Worm (Caenorhabditis elegans) whole organism, L2 larva: ENCODE results near the gene pod-1.

Experiments
- C34F6.9 ChIP-seq: fragments of 150-350 bp; optimal IDR thresholded peaks from 2 replicates; lab custom pipeline; 2014; ENCODE audit warnings: missing biosample characterization, missing genetic modification characterization
- F13H6.1 ChIP-seq: sonication (generic microtip); optimal IDR thresholded peaks from 2 replicates; lab custom pipeline; 2016; ENCODE audit warnings: missing genetic modification characterization, missing compliant biosample characterization
- R02D3.7 ChIP-seq: fragments of 150-350 bp; optimal IDR thresholded peaks from 2 replicates; lab custom pipeline; 2014; ENCODE audit warnings: missing biosample characterization, missing genetic modification characterization
- Y55F3AM.14 ChIP-seq: fragments of 200-800 bp; sonication (Bioruptor generic); optimal IDR thresholded peaks from 2 replicates; lab custom pipeline; 2018; ENCODE audit warnings: mild to moderate bottlenecking, missing genetic modification characterization, missing compliant biosample characterization
- ZK546.5 ChIP-seq: sonication (generic microtip); optimal IDR thresholded peaks from 2 replicates; lab custom pipeline; 2017; ENCODE audit warnings: missing biosample characterization, missing genetic modification characterization
- alr-1 ChIP-seq: fragments of 150-350 bp; optimal IDR thresholded peaks from 2 replicates; lab custom pipeline; 2014; ENCODE audit warnings: missing biosample characterization, missing genetic modification characterization
- aly-2 ChIP-seq: fragments of 150-350 bp; optimal IDR thresholded peaks from 2 replicates; lab custom pipeline; 2014; ENCODE audit warnings: missing biosample characterization, missing genetic modification characterization
- ama-1 ChIP-seq: fragments of 150-350 bp; optimal IDR thresholded peaks from 2 replicates; lab custom pipeline; 2018; ENCODE audit warnings: inconsistent platforms
- blmp-1 ChIP-seq: sonication (generic microtip); optimal IDR thresholded peaks from 2 replicates; lab custom pipeline; 2017; ENCODE audit warnings: missing genetic modification characterization, mild to moderate bottlenecking, missing compliant biosample characterization, antibody characterized with exemption, moderate library complexity; ENCODE audit not compliant: insufficient read depth
- ceh-16 ChIP-seq: fragments of 150-350 bp; optimal IDR thresholded peaks from 2 replicates; lab custom pipeline; 2014; ENCODE audit warnings: missing biosample characterization, missing genetic modification characterization
- ceh-82 ChIP-seq: fragments of 150-350 bp; optimal IDR thresholded peaks from 2 replicates; lab custom pipeline; 2014; ENCODE audit warnings: missing biosample characterization, missing genetic modification characterization
- crh-2 ChIP-seq: sonication (generic microtip); optimal IDR thresholded peaks from 2 replicates; lab custom pipeline; 2017; ENCODE audit warnings: missing biosample characterization, missing genetic modification characterization
- dmd-4 ChIP-seq: sonication (generic microtip); optimal IDR thresholded peaks from 2 replicates; lab custom pipeline; 2017; ENCODE audit warnings: missing biosample characterization, missing genetic modification characterization
- elt-1 ChIP-seq: fragments of 150-350 bp; optimal IDR thresholded peaks from 2 replicates; lab custom pipeline; 2014; ENCODE audit warnings: missing biosample characterization, missing genetic modification characterization
- elt-3 ChIP-seq: sonication (generic microtip); optimal IDR thresholded peaks from 2 replicates; lab custom pipeline; 2017; ENCODE audit warnings: missing biosample characterization, missing genetic modification characterization
- fos-1 ChIP-seq: fragments of 150-350 bp; optimal IDR thresholded peaks from 2 replicates; lab custom pipeline; 2014; ENCODE audit warnings: missing biosample characterization, missing genetic modification characterization
- gmeb-1 ChIP-seq: fragments of 150-350 bp; optimal IDR thresholded peaks from 2 replicates; lab custom pipeline; 2014; ENCODE audit warnings: missing biosample characterization, missing genetic modification characterization
- lin-11 ChIP-seq: fragments of 150-350 bp; sonication (generic microtip); optimal IDR thresholded peaks from 2 replicates; lab custom pipeline; 2014; ENCODE audit warnings: missing biosample characterization, missing genetic modification characterization, inconsistent platforms, mixed read lengths
- lin-13 ChIP-seq: fragments of 150-350 bp; optimal IDR thresholded peaks from 2 replicates; lab custom pipeline; 2014; ENCODE audit warnings: missing biosample characterization, missing genetic modification reagents, missing genetic modification characterization
- lin-39 ChIP-seq: fragments of 150-350 bp; optimal IDR thresholded peaks from 2 replicates; lab custom pipeline; 2014; ENCODE audit warnings: missing biosample characterization, missing genetic modification reagents, missing genetic modification characterization
- lsy-2 ChIP-seq, 2 experiments: fragments of 150-350 bp in 1 of 2; sonication (generic microtip) in 1 of 2; optimal IDR thresholded peaks; 2 replicates each; lab custom pipeline; 2014 to 2017; ENCODE audit warnings: missing biosample characterization in 2 of 2, missing genetic modification characterization in 2 of 2
- mab-5 ChIP-seq: fragments of 150-350 bp; optimal IDR thresholded peaks from 2 replicates; lab custom pipeline; 2014; ENCODE audit warnings: missing biosample characterization, missing genetic modification characterization
- mbf-1 ChIP-seq: sonication (generic microtip); optimal IDR thresholded peaks from 2 replicates; lab custom pipeline; 2017; ENCODE audit warnings: missing biosample characterization, missing genetic modification characterization
- nhr-10 ChIP-seq: sonication (generic microtip); optimal IDR thresholded peaks from 2 replicates; lab custom pipeline; 2017; ENCODE audit warnings: missing biosample characterization, missing genetic modification characterization
- nhr-12 ChIP-seq: fragments of 150-350 bp; optimal IDR thresholded peaks from 2 replicates; lab custom pipeline; 2014; ENCODE audit warnings: missing biosample characterization, missing genetic modification characterization
- nhr-129 ChIP-seq: fragments of 150-350 bp; optimal IDR thresholded peaks from 2 replicates; lab custom pipeline; 2014; ENCODE audit warnings: missing biosample characterization, missing genetic modification characterization
- nhr-21 ChIP-seq: fragments of 150-350 bp; optimal IDR thresholded peaks from 2 replicates; lab custom pipeline; 2014; ENCODE audit warnings: missing biosample characterization, missing genetic modification characterization
- nhr-23 ChIP-seq: fragments of 150-350 bp; optimal IDR thresholded peaks from 2 replicates; lab custom pipeline; 2014; ENCODE audit warnings: missing biosample characterization, missing genetic modification reagents, missing genetic modification characterization
- nhr-237 ChIP-seq: fragments of 150-350 bp; optimal IDR thresholded peaks from 2 replicates; lab custom pipeline; 2014; ENCODE audit warnings: missing biosample characterization, missing genetic modification characterization
- nhr-25 ChIP-seq: fragments of 150-350 bp; sonication (generic microtip); optimal IDR thresholded peaks from 3 replicates; lab custom pipeline; 2014; ENCODE audit warnings: missing biosample characterization, missing genetic modification characterization
- nhr-6 ChIP-seq: fragments of 150-350 bp; optimal IDR thresholded peaks from 2 replicates; lab custom pipeline; 2014; ENCODE audit warnings: missing biosample characterization, missing genetic modification characterization
- nhr-77 ChIP-seq: fragments of 150-350 bp; optimal IDR thresholded peaks from 2 replicates; lab custom pipeline; 2014; ENCODE audit warnings: missing biosample characterization, missing genetic modification characterization
- peb-1 ChIP-seq: fragments of 150-350 bp; optimal IDR thresholded peaks from 2 replicates; lab custom pipeline; 2014; ENCODE audit warnings: missing biosample characterization, missing genetic modification characterization
- sem-4 ChIP-seq: fragments of 150-350 bp; optimal IDR thresholded peaks from 2 replicates; lab custom pipeline; 2014; ENCODE audit warnings: missing biosample characterization, missing genetic modification reagents, missing genetic modification characterization
- skn-1 ChIP-seq: sonication (generic microtip); optimal IDR thresholded peaks from 2 replicates; lab custom pipeline; 2017; ENCODE audit warnings: missing biosample characterization, missing genetic modification characterization
- sma-3 ChIP-seq: sonication (generic microtip); optimal IDR thresholded peaks from 2 replicates; lab custom pipeline; 2016; ENCODE audit warnings: missing genetic modification reagents, missing genetic modification characterization, missing compliant biosample characterization
- sma-9 ChIP-seq, 2 experiments: fragments of 150-350 bp in 1 of 2; sonication (generic microtip) in 1 of 2; optimal IDR thresholded peaks; 2 replicates each; lab custom pipeline; 2014 to 2016; ENCODE audit warnings: missing genetic modification characterization in 2 of 2, mild to moderate bottlenecking in 1 of 2, missing biosample characterization in 1 of 2, missing compliant biosample characterization in 1 of 2, missing genetic modification reagents in 1 of 2, moderate library complexity in 1 of 2
- snpc-4 ChIP-seq: fragments of 150-350 bp; optimal IDR thresholded peaks from 2 replicates; lab custom pipeline; 2014; ENCODE audit warnings: missing biosample characterization, missing genetic modification characterization
- unc-39 ChIP-seq: fragments of 150-350 bp; optimal IDR thresholded peaks from 2 replicates; lab custom pipeline; 2014; ENCODE audit warnings: missing biosample characterization, missing genetic modification characterization
- unc-55 ChIP-seq: fragments of 150-350 bp; sonication (generic microtip); optimal IDR thresholded peaks from 3 replicates; lab custom pipeline; 2014; ENCODE audit warnings: missing biosample characterization, missing genetic modification reagents, missing genetic modification characterization
- unc-62 ChIP-seq: fragments of 150-350 bp; optimal IDR thresholded peaks from 2 replicates; lab custom pipeline; 2014; ENCODE audit warnings: missing biosample characterization, missing genetic modification reagents, missing genetic modification characterization
- zag-1 ChIP-seq: fragments of 150-350 bp; optimal IDR thresholded peaks from 2 replicates; lab custom pipeline; 2014; ENCODE audit warnings: missing biosample characterization, missing genetic modification characterization
- ztf-1 ChIP-seq: fragments of 200-800 bp; sonication (Bioruptor generic); conservative IDR thresholded peaks from 2 replicates; pipeline ENCODE4 v1.3.6; 2022; ENCODE audit warnings: missing genetic modification characterization, missing compliant biosample characterization
- ztf-11 ChIP-seq: sonication (generic microtip); optimal IDR thresholded peaks from 2 replicates; lab custom pipeline; 2017; ENCODE audit warnings: missing biosample characterization, missing genetic modification characterization
- ztf-4 ChIP-seq: fragments of 150-350 bp; optimal IDR thresholded peaks from 2 replicates; lab custom pipeline; 2014; ENCODE audit warnings: missing biosample characterization, missing genetic modification characterization

The pod-1 gene

DNA sequence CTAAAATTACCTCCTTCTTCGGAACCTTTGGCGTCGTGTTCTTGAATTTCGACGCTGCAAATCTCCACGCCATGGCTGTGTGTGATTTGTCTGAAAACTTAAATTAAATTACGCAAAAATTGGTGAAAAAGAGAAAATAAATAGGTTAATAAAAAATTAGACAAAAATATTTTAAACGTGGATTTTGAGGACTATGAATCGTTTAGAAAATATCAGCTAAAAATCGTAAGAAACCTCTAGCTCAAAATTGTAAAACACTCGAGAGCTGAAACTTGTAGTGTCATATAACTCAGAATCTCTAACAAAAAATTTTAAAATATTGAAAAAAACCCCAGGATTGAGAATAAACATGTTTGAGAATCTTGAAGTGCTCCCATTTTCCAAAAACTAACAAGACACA, at the start of gene pod-1:
Gene pod-1, minus strand, starts transcription at position 101 of the 400 bp plus-strand sequence.
- no peak for TF ChIP-seq fos-1

ce11 chrIII:13570347-13570746, 46.4 kb upstream of the pod-1 start, which contains the start of gene exc-12:
TSS of gene exc-12 (minus strand) at chrIII:13570447.
- no peak for TF ChIP-seq Y55F3AM.14 (GFP tag; lab: Kevin White, UChicago)
- TF ChIP-seq F13H6.1 (tag; lab: Kevin White, UChicago): no peak
- TF ChIP-seq mab-5 (tag; lab: Kevin White, UChicago): no peak
- TF ChIP-seq ZK546.5 (tag; lab: Kevin White, UChicago): no peak
- no peak for TF ChIP-seq crh-2
- TF ChIP-seq nhr-237 (tag; lab: Kevin White, UChicago): no peak
- no peak for TF ChIP-seq nhr-6 (tag; lab: Kevin White, UChicago)
- TF ChIP-seq lin-11 (tag; lab: Kevin White, UChicago): no peak
- TF ChIP-seq ceh-16 (tag; lab: Kevin White, UChicago): no peak

- TF ChIP-seq nhr-129: peak; percentile 98
- no peak for TF ChIP-seq ZK546.5 (tag; lab: Kevin White, UChicago)
- TF ChIP-seq lin-11 (tag; lab: Kevin White, UChicago): no peak
- TF ChIP-seq C34F6.9 (tag; lab: Kevin White, UChicago): peak; percentile 53
- TF ChIP-seq mab-5 (tag; lab: Kevin White, UChicago): no peak
- TF ChIP-seq unc-55 (GFP tag; lab: Kevin White, UChicago): peak; percentile 46
- TF ChIP-seq mbf-1: no peak
- TF ChIP-seq sma-9 (GFP tag; optimal IDR thresholded peaks at IDR 0.05; lab: Kevin White, UChicago): no peak
- TF ChIP-seq sma-9 (tag; optimal IDR thresholded peaks at IDR 0.05; lab: Kevin White, UChicago): no peak
- no peak for TF ChIP-seq unc-39 (tag; lab: Kevin White, UChicago)
- no peak for TF ChIP-seq aly-2 (tag; lab: Kevin White, UChicago)
- TF ChIP-seq lsy-2 (tag; optimal IDR thresholded peaks at IDR 0.05; lab: Kevin White, UChicago): peak in 1 of 2 experiments; percentile 31
- no peak for TF ChIP-seq dmd-4 (tag; lab: Kevin White, UChicago)
- TF ChIP-seq snpc-4 (tag; lab: Kevin White, UChicago): no peak
Measured at ce11 chrIII:13565972-13566371, 42.1 kb upstream of the pod-1 start.

ce11 chrIII:13564929-13565328, 41.0 kb upstream of the pod-1 start, which contains the start of gene aldo-1:
TSS of gene aldo-1 (minus strand) at chrIII:13564937.
- TF ChIP-seq nhr-21: no peak
- no peak for TF ChIP-seq nhr-10 (tag; lab: Kevin White, UChicago)
- TF ChIP-seq F13H6.1 (tag; lab: Kevin White, UChicago): peak; percentile 60
- no peak for TF ChIP-seq unc-62 (GFP tag; lab: Kevin White, UChicago)
- TF ChIP-seq snpc-4 (tag; lab: Kevin White, UChicago): no peak
- no peak for TF ChIP-seq R02D3.7 (tag; lab: Kevin White, UChicago)
- TF ChIP-seq blmp-1 (tag; lab: Kevin White, UChicago): no peak
- no peak for TF ChIP-seq mab-5 (tag; lab: Kevin White, UChicago)
- TF ChIP-seq crh-2: peak; percentile 12
- TF ChIP-seq ztf-4 (tag; lab: Kevin White, UChicago): no peak
- TF ChIP-seq sma-3 (GFP tag; lab: Kevin White, UChicago): no peak
- TF ChIP-seq unc-39 (tag; lab: Kevin White, UChicago): no peak
- no peak for TF ChIP-seq gmeb-1
- TF ChIP-seq ceh-82 (tag; lab: Kevin White, UChicago): no peak
- no peak for TF ChIP-seq ZK546.5 (tag; lab: Kevin White, UChicago)
- no peak for TF ChIP-seq lin-39 (tag; lab: Kevin White, UChicago)
- no peak for TF ChIP-seq dmd-4 (tag; lab: Kevin White, UChicago)
- no peak for TF ChIP-seq skn-1 (tag; lab: Kevin White, UChicago)
- TF ChIP-seq nhr-6 (tag; lab: Kevin White, UChicago): no peak
- TF ChIP-seq lin-11 (tag; lab: Kevin White, UChicago): peak; percentile 70
- no peak for TF ChIP-seq elt-3 (tag; lab: Kevin White, UChicago)
- TF ChIP-seq Y55F3AM.14 (GFP tag; lab: Kevin White, UChicago): no peak
- no peak for TF ChIP-seq nhr-237 (tag; lab: Kevin White, UChicago)
- peak; percentile 41 for TF ChIP-seq zag-1 (tag; lab: Kevin White, UChicago)
- TF ChIP-seq C34F6.9 (tag; lab: Kevin White, UChicago): peak; percentile 62
- TF ChIP-seq alr-1 (tag; lab: Kevin White, UChicago): no peak
- TF ChIP-seq lin-13: no peak
- no peak for TF ChIP-seq ceh-16 (tag; lab: Kevin White, UChicago)
- peak; percentile 51 for TF ChIP-seq sma-9 (GFP tag; optimal IDR thresholded peaks at IDR 0.05; lab: Kevin White, UChicago)
- no peak for TF ChIP-seq sma-9 (tag; optimal IDR thresholded peaks at IDR 0.05; lab: Kevin White, UChicago)
- no peak for TF ChIP-seq elt-1 (tag; lab: Kevin White, UChicago)
- TF ChIP-seq nhr-23 (tag; lab: Kevin White, UChicago): no peak
- TF ChIP-seq ztf-11: no peak
- no peak for TF ChIP-seq ama-1 (lab: Kevin White, UChicago)
- no peak for TF ChIP-seq ztf-1 (GFP tag; lab: Robert Waterston, UW)
- TF ChIP-seq nhr-12 (tag; lab: Kevin White, UChicago): no peak
- no peak for TF ChIP-seq nhr-25 (tag; lab: Kevin White, UChicago)
- no peak for TF ChIP-seq nhr-77 (tag; lab: Kevin White, UChicago)
- peak; percentile 6 for TF ChIP-seq sem-4 (tag; lab: Kevin White, UChicago)
- TF ChIP-seq peb-1 (tag; lab: Kevin White, UChicago): no peak
- no peak for TF ChIP-seq fos-1
- no peak for TF ChIP-seq mbf-1
